Worm (Caenorhabditis elegans): ENCODE measurements around the gene Y54E2A.7.

Y54E2A.7 gene

DNA sequence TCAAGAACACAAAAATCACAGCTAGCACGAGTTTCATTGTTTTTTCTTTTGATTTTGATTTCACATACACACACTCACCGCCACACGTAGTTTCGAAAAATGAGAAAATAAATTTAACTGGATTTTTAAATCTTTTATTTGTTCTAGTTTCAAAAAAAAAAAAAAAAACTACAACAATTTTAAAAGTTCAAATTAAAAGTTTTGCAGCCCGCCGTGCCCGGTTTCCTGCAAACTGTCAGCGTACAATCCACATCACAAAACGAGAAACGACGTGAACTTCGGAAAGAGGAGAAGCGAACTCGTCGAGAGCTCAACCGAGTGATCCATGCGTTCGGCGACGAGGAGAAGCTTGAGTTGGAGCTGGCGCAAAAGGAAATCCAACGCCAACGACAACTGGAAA lies 15.1 kb downstream of the Y54E2A.7 start, which contains the start of gene Y54E2A.5:
Y54E2A.5 (minus strand) TSS at position 101 of the 400 bp plus-strand sequence.
- no peak for TF ChIP-seq W03F9.2 (tag; optimal IDR thresholded peaks at IDR 0.05)
- no peak for TF ChIP-seq dao-5 (tag; optimal IDR thresholded peaks at IDR 0.05)
- TF ChIP-seq him-1 (tag; optimal IDR thresholded peaks at IDR 0.05) = no peak

ce11 chrII:14753858-14754750 lies 18.7 kb downstream of the Y54E2A.7 start, which contains the start of the genes tac-1 and Y54E2A.4:
Gene tac-1 (minus strand): TSS chrII:14753877.
Gene Y54E2A.4 (plus strand): TSS chrII:14754622.
- TF ChIP-seq him-1 (tag; optimal IDR thresholded peaks at IDR 0.05) = no peak
- peak; percentile 7 for TF ChIP-seq W03F9.2 (tag; optimal IDR thresholded peaks at IDR 0.05)

DNA sequence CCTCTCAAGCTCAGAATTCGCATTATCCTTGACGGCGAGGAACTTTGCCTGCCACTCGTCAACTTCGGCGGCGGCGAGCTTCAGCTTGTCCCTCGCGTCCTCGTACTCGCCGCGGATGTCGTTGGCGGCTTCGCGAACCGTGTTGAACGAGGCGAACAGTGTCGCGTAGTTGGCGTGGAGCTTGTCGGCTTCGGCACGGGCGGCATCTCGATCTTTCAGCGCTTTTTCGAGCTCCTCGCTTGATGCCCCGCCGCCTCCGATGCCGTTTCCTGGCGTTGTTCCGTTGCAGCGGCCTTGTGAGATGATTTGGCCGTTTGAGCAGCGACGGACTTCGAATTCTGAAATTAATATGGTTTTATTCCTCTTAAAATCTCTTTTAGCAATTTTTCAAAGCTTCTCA lies 19.6 kb downstream of the Y54E2A.7 start:
- TF ChIP-seq dao-5 (tag; optimal IDR thresholded peaks at IDR 0.05) = no peak
- TF ChIP-seq him-1 (tag; optimal IDR thresholded peaks at IDR 0.05) = no peak
- no peak for TF ChIP-seq W03F9.2 (tag; optimal IDR thresholded peaks at IDR 0.05)

DNA sequence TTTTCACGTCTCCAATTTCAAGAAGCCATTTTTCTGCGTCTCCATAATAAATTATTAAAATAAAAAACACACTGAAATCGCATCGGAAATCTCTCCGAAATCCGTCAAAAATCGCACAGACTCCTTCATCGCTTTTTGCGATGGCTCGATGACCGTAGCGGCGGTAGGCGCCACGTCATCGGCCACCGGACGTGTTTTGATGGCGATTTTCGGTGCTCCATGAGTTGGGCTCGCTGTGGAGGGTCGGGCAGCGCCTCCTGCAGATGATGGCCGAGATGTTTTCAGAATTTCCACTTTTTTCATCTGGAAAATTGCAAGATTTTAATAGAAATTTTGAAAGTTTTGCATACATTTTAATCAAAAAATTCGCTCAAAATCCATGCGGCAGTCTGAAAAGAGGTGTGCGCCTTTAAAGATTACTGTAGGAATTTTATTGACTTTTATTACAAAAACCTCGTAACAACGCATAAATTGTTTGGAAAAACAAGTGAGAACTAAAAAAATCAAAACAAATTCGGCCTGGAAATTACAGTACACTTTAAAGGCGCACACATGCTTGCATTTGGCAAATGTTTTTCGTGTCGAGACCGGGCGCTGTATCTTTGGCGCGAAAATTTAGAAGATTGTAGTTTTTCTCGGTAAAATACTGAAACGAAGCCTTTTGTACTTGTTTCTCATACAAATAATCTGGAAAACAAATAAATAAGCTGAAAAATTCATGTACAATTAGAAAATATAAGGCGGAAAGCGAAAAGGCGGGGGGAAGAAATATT lies 20.4 kb downstream of the Y54E2A.7 start, which contains the start of gene smg-9:
smg-9 (minus strand) TSS at position 663 of the 773 bp plus-strand sequence.
- TF ChIP-seq dao-5 (tag; optimal IDR thresholded peaks at IDR 0.05) (no peak), him-1 (tag; optimal IDR thresholded peaks at IDR 0.05) (no peak)

DNA sequence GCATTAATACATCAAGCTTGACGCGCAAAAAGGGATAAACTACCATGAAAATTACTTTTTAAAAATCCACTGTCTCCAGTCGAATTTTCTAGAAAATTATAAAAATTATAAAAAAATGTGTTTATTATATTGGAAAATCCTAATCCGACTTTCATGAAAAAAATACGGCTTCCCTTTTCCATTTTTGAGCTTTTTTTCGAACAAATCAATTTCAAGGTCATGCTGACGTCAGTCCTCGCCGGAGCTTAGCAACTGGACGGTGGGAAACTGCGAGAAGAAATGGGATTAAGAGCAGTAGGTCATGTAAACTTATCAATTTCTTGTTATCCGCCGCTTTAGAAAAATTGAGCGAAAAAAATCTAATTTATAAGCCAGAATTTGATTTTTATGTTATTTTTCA lies 27.7 kb downstream of the Y54E2A.7 start:
- TF ChIP-seq dao-5 (tag; optimal IDR thresholded peaks at IDR 0.05) = no peak
- no peak for TF ChIP-seq W03F9.2 (tag; optimal IDR thresholded peaks at IDR 0.05)
- TF ChIP-seq him-1 (tag; optimal IDR thresholded peaks at IDR 0.05) = no peak

- no peak for TF ChIP-seq W03F9.2 (tag; optimal IDR thresholded peaks at IDR 0.05)
- no peak for TF ChIP-seq him-1 (tag; optimal IDR thresholded peaks at IDR 0.05)
These were observed 33.7 kb downstream of the Y54E2A.7 start, which contains the start of gene npr-34 for ce11 chrII:14739143-14739542. Gene npr-34 (minus strand): TSS chrII:14739243.

DNA sequence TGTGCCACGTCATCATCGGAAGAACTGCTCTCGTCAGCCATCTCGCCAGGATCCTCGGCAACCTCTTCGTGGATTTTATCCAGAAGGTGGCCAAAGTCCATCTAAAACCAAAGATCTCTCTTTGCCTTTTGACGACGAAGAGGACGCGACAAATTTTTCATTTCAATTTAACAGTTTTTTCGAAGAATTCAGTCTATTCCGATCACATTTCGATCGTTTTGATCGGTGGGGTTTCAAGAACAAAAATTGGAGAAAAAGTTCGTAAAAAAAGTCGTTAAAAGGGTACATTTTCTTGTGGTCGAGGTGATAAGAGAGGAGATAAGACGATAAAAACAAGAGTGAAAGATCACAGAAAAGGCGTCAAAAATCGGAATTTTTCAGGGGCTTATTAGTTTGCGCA lies 39.4 kb downstream of the Y54E2A.7 start, which contains the start of gene glna-1:
glna-1 (minus strand) TSS at position 101 of the 400 bp plus-strand sequence.
- no peak for TF ChIP-seq dao-5 (tag; optimal IDR thresholded peaks at IDR 0.05)
- no peak for TF ChIP-seq him-1 (tag; optimal IDR thresholded peaks at IDR 0.05)
- TF ChIP-seq W03F9.2 (tag; optimal IDR thresholded peaks at IDR 0.05) = no peak

DNA sequence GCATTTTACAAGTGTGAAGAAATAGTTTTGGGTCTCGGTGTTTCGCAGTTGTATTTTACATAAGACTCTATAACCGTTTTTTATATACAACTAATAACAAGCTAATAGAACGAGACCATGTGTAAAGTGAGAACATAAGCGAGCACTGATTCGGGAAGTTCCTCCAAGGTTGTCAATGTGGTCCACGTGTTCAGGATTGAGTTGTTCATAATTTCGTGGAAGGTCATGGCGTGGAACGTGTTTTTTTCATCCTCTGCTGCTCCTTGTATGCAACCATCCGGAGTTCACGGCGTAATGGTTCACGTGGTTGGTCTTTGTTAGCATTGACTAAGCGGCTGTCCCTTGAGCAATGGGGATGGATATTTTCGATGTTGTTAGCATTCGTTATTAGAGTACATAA lies 44.7 kb downstream of the Y54E2A.7 start:
- no peak for TF ChIP-seq him-1 (tag; optimal IDR thresholded peaks at IDR 0.05)
- no peak for TF ChIP-seq W03F9.2 (tag; optimal IDR thresholded peaks at IDR 0.05)
- TF ChIP-seq dao-5 (tag; optimal IDR thresholded peaks at IDR 0.05) = no peak

All from whole organism, L4/young adult.